Worm (Caenorhabditis elegans): ENCODE results near the gene nrsn-1.

ce11 chrV:3712955-3713354, 2.8 kb downstream of the nrsn-1 start:
- no peak for TF ChIP-seq hlh-12 (tag; optimal IDR thresholded peaks at IDR 0.05)
- TF ChIP-seq lsy-27 (tag; optimal IDR thresholded peaks at IDR 0.05; ENCODE audit: borderline replicate concordance, insufficient read depth): no peak
- no peak for TF ChIP-seq dox-1 (GFP tag; IDR thresholded peaks at IDR 0.05)
- no peak for TF ChIP-seq unc-62 (GFP tag; optimal IDR thresholded peaks at IDR 0.05)
- no peak for TF ChIP-seq unc-130 (GFP tag; optimal IDR thresholded peaks at IDR 0.05)
- TF ChIP-seq nfya-1 (tag; optimal IDR thresholded peaks at IDR 0.05; ENCODE audit: borderline replicate concordance, insufficient read depth): no peak
- no peak for TF ChIP-seq ama-1 (optimal IDR thresholded peaks at IDR 0.05)
- no peak for TF ChIP-seq ama-1 (GFP tag; optimal IDR thresholded peaks at IDR 0.05)
- TF ChIP-seq hmg-20 (GFP tag; IDR thresholded peaks at IDR 0.05): no peak
- TF ChIP-seq aptf-2 (GFP tag; conservative IDR thresholded peaks at IDR 0.05): no peak
- TF ChIP-seq ceh-58 (GFP tag; IDR thresholded peaks at IDR 0.05): no peak
- TF ChIP-seq K12H6.12 (tag; optimal IDR thresholded peaks at IDR 0.05): no peak
